Fruit fly (Drosophila melanogaster) whole organism, embryonic: Measurements from ENCODE around the gene CG5541.

Source experiments
- Ada2b ChIP-seq: fragments of 200-800 bp; sonication (Bioruptor generic); IDR thresholded peaks from 2 replicates; pipeline ENCODE4 v1.3.6; 2022; ENCODE audit warnings: missing biosample characterization, missing genetic modification characterization
- Blimp-1 ChIP-seq: fragments of 200-800 bp; sonication (Bioruptor generic); optimal IDR thresholded peaks from 3 replicates; lab custom pipeline; 2018; ENCODE audit warnings: missing biosample characterization, missing genetic modification characterization, mild to moderate bottlenecking, moderate library complexity, missing genetic modification reagents
- CG10147 ChIP-seq: fragments of 200-800 bp; sonication (Bioruptor generic); optimal IDR thresholded peaks from 2 replicates; lab custom pipeline; 2019; ENCODE audit warnings: missing biosample characterization, mild to moderate bottlenecking, missing genetic modification characterization, moderate library complexity
- CG10267 ChIP-seq: fragments of 200-800 bp; sonication (Bioruptor generic); optimal IDR thresholded peaks from 2 replicates; lab custom pipeline; 2018; ENCODE audit warnings: missing biosample characterization, mild to moderate bottlenecking, missing genetic modification characterization, moderate library complexity
- CG11504 ChIP-seq: fragments of 200-800 bp; sonication (Bioruptor generic); optimal IDR thresholded peaks from 3 replicates; lab custom pipeline; 2019; ENCODE audit warnings: missing biosample characterization, mild to moderate bottlenecking, missing genetic modification characterization, moderate library complexity
- CG13624 ChIP-seq: fragments of 200-800 bp; sonication (Bioruptor generic); optimal IDR thresholded peaks from 2 replicates; lab custom pipeline; 2016; ENCODE audit warnings: missing biosample characterization, missing genetic modification characterization
- CG16779 ChIP-seq: fragments of 200-800 bp; sonication (Bioruptor generic); IDR thresholded peaks from 2 replicates; pipeline ENCODE4 v1.3.6; 2022; ENCODE audit warnings: missing biosample characterization, missing genetic modification characterization
- CG16815 ChIP-seq: fragments of 200-800 bp; sonication (Bioruptor generic); optimal IDR thresholded peaks from 3 replicates; lab custom pipeline; 2017; ENCODE audit warnings: missing biosample characterization, mild to moderate bottlenecking, missing genetic modification characterization
- CG17829 ChIP-seq: fragments of 200-800 bp; optimal IDR thresholded peaks from 2 replicates; lab custom pipeline; 2019; ENCODE audit warnings: missing biosample characterization, mild to moderate bottlenecking, missing genetic modification characterization, moderate library complexity
- CG18764 ChIP-seq: fragments of 200-800 bp; sonication (Bioruptor generic); optimal IDR thresholded peaks from 3 replicates; lab custom pipeline; 2016; ENCODE audit warnings: missing biosample characterization, missing genetic modification characterization
- CG2712 ChIP-seq: fragments of 200-800 bp; optimal IDR thresholded peaks from 3 replicates; lab custom pipeline; 2019; ENCODE audit warnings: missing biosample characterization, mild to moderate bottlenecking, missing genetic modification characterization, moderate library complexity
- CG30431 ChIP-seq: fragments of 200-800 bp; sonication (Bioruptor generic); optimal IDR thresholded peaks from 2 replicates; lab custom pipeline; 2017; ENCODE audit warnings: missing biosample characterization, missing genetic modification characterization
- CG4328 ChIP-seq: fragments of 200-800 bp; sonication (Bioruptor generic); optimal IDR thresholded peaks from 3 replicates; lab custom pipeline; 2017; ENCODE audit warnings: missing biosample characterization, missing genetic modification reagents, missing genetic modification characterization
- CG4424 ChIP-seq: fragments of 200-800 bp; sonication (Bioruptor generic); optimal IDR thresholded peaks from 3 replicates; lab custom pipeline; 2016; ENCODE audit warnings: missing biosample characterization, missing genetic modification characterization
- CG6813 ChIP-seq: fragments of 200-800 bp; sonication (Bioruptor generic); optimal IDR thresholded peaks from 2 replicates; lab custom pipeline; 2017; ENCODE audit warnings: missing biosample characterization, missing genetic modification characterization, mild to moderate bottlenecking, moderate library complexity, missing genetic modification reagents
- CG7372 ChIP-seq: fragments of 200-800 bp; sonication (Bioruptor generic); IDR thresholded peaks from 2 replicates; pipeline ENCODE4 v1.3.6; 2022; ENCODE audit warnings: missing biosample characterization, missing genetic modification characterization
- CG7839 ChIP-seq: fragments of 200-800 bp; sonication (Bioruptor generic); optimal IDR thresholded peaks from 3 replicates; lab custom pipeline; 2018; ENCODE audit warnings: missing biosample characterization, mild to moderate bottlenecking, missing genetic modification characterization, moderate library complexity
- CG9797 ChIP-seq: fragments of 200-800 bp; sonication (Bioruptor generic); optimal IDR thresholded peaks from 3 replicates; lab custom pipeline; 2018; ENCODE audit warnings: missing biosample characterization, mild to moderate bottlenecking, missing genetic modification characterization
- CG9817 ChIP-seq: fragments of 200-800 bp; sonication (Bioruptor generic); optimal IDR thresholded peaks from 2 replicates; lab custom pipeline; 2018; ENCODE audit warnings: missing biosample characterization, mild to moderate bottlenecking, missing genetic modification characterization, moderate library complexity
- Dek ChIP-seq: fragments of 200-800 bp; sonication (Bioruptor generic); optimal IDR thresholded peaks from 3 replicates; lab custom pipeline; 2019; ENCODE audit warnings: missing biosample characterization, mild to moderate bottlenecking, missing genetic modification characterization, moderate library complexity
- HLH3B ChIP-seq: fragments of 200-800 bp; sonication (Bioruptor generic); IDR thresholded peaks from 2 replicates; pipeline ENCODE4 v1.3.6; 2022; ENCODE audit warnings: missing biosample characterization, missing genetic modification characterization
- Hmx ChIP-seq: fragments of 200-800 bp; sonication (Bioruptor generic); optimal IDR thresholded peaks from 2 replicates; lab custom pipeline; 2016; ENCODE audit warnings: missing biosample characterization, missing genetic modification characterization
- Lpt ChIP-seq: fragments of >200 bp; optimal IDR thresholded peaks from 2 replicates; lab custom pipeline; 2018; ENCODE audit warnings: missing biosample characterization, missing genetic modification characterization
- Med ChIP-seq: fragments of 200-800 bp; sonication (Bioruptor generic); peaks from one replicate; lab custom pipeline; 2016; ENCODE audit warnings: missing biosample characterization, missing genetic modification characterization, mild to moderate bottlenecking, inconsistent platforms, moderate library complexity
- Meics ChIP-seq: fragments of 200-800 bp; sonication (Bioruptor generic); optimal IDR thresholded peaks from 2 replicates; lab custom pipeline; 2017; ENCODE audit warnings: missing biosample characterization, mild to moderate bottlenecking, missing genetic modification characterization
- NFAT ChIP-seq: fragments of 200-800 bp; sonication (Bioruptor generic); IDR thresholded peaks from 2 replicates; pipeline ENCODE4 v1.3.6; 2022; ENCODE audit warnings: missing biosample characterization, missing genetic modification characterization
- bsh ChIP-seq, 2 experiments: fragments of 200-800 bp; sonication (Bioruptor generic); optimal IDR thresholded peaks; 2 replicates each; lab custom pipeline; 2017 to 2018; ENCODE audit warnings: mild to moderate bottlenecking in 2 of 2, missing biosample characterization in 2 of 2, missing genetic modification characterization in 2 of 2, moderate library complexity in 1 of 2
- eyg ChIP-seq: fragments of 200-800 bp; sonication (Bioruptor generic); optimal IDR thresholded peaks from 3 replicates; lab custom pipeline; 2016; ENCODE audit warnings: missing biosample characterization, missing genetic modification characterization
- gem ChIP-seq: fragments of 200-800 bp; sonication (Bioruptor generic); optimal IDR thresholded peaks from 2 replicates; lab custom pipeline; 2019; ENCODE audit warnings: missing biosample characterization, mild to moderate bottlenecking, missing genetic modification characterization, moderate library complexity
- grau ChIP-seq: fragments of 200-800 bp; optimal IDR thresholded peaks from 3 replicates; lab custom pipeline; 2019; ENCODE audit warnings: missing biosample characterization, mild to moderate bottlenecking, missing genetic modification characterization, moderate library complexity
- gsb-n ChIP-seq: fragments of 200-800 bp; sonication (Bioruptor generic); optimal IDR thresholded peaks from 3 replicates; lab custom pipeline; 2018; ENCODE audit warnings: missing biosample characterization, mild to moderate bottlenecking, missing genetic modification characterization
- hb ChIP-seq: fragments of 200-800 bp; sonication (Bioruptor generic); IDR thresholded peaks from 3 replicates; pipeline ENCODE4 v1.3.6; 2022; ENCODE audit warnings: missing biosample characterization, missing genetic modification characterization; ENCODE audit not compliant: partially characterized antibody
- lov ChIP-seq, 2 experiments: fragments of 200-800 bp in 1 of 2; fragments of >200 bp in 1 of 2; sonication (Bioruptor generic) in 1 of 2; IDR thresholded peaks in 1 of 2; optimal IDR thresholded peaks in 1 of 2; 2 replicates in 1 of 2; 3 replicates in 1 of 2; pipeline versions ENCODE4 v1.3.6 to Lab custom; 2017 to 2022; ENCODE audit warnings: missing biosample characterization in 1 of 2, missing genetic modification characterization in 1 of 2
- otp ChIP-seq: fragments of 200-800 bp; sonication (Bioruptor generic); IDR thresholded peaks from 3 replicates; pipeline ENCODE4, ENCODE4 v1.3.6; 2022; ENCODE audit warnings: missing biosample characterization, missing genetic modification characterization
- ro ChIP-seq: fragments of 200-800 bp; sonication (Bioruptor generic); IDR thresholded peaks from 2 replicates; pipeline ENCODE4 v1.3.6; 2022; ENCODE audit warnings: missing biosample characterization, missing genetic modification characterization
- salm ChIP-seq: fragments of 200-800 bp; sonication (Bioruptor generic); optimal IDR thresholded peaks from 2 replicates; lab custom pipeline; 2018; ENCODE audit warnings: missing biosample characterization, mild to moderate bottlenecking, missing genetic modification characterization
- trem ChIP-seq: fragments of 200-800 bp; optimal IDR thresholded peaks from 3 replicates; lab custom pipeline; 2019; ENCODE audit warnings: missing biosample characterization, mild to moderate bottlenecking, missing genetic modification characterization, moderate library complexity
- unc-4 ChIP-seq: fragments of 200-800 bp; sonication (Bioruptor generic); IDR thresholded peaks from 2 replicates; pipeline ENCODE4 v1.3.6; 2022; ENCODE audit warnings: missing biosample characterization, missing genetic modification characterization; ENCODE audit not compliant: partially characterized antibody
- vnd ChIP-seq: fragments of 200-800 bp; sonication (Bioruptor generic); IDR thresholded peaks from 3 replicates; pipeline ENCODE4 v1.3.6; 2022; ENCODE audit warnings: missing biosample characterization, missing genetic modification characterization; ENCODE audit not compliant: partially characterized antibody
- wdn ChIP-seq: fragments of 200-800 bp; sonication (Bioruptor generic); IDR thresholded peaks from 2 replicates; pipeline ENCODE4 v1.3.6; 2022; ENCODE audit warnings: missing biosample characterization, missing genetic modification characterization
- zen ChIP-seq: fragments of 200-800 bp; sonication (Bioruptor generic); optimal IDR thresholded peaks from 3 replicates; lab custom pipeline; 2018; ENCODE audit warnings: missing biosample characterization, mild to moderate bottlenecking, missing genetic modification characterization, moderate library complexity
- zfh2 ChIP-seq: fragments of 200-800 bp; sonication (Bioruptor generic); optimal IDR thresholded peaks from 2 replicates; lab custom pipeline; 2016; ENCODE audit warnings: missing biosample characterization, missing genetic modification characterization

The CG5541 gene

DNA sequence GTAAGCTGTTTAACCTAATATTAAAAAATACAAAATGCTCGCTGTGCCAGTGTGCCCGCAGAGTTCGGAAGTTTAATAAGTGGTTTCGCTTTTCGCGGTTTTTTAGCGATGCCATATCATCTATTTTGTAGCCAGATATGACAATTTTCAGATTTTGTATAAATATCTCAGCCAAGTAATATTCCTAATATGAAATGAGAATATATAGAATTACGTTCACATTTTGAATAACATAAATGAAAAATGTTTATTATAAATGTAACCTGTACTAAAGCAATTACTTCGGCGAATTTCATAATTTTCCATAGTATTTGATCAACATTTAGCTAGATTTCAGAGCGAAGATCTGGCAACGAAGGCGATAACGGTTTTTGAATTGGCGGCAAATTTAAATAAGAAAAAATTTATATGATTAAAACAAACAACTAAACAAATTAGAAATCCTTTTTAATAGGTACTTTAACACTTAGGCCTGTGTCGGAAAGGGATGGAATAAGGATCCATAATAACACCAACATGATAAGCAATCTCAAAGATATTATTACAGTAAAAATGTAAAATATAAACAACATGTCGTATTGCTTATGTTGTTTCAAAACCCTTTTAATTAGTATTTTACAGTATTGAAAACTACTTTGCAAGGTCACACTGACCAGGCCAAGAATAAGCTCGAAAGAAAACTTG is 22.6 kb downstream of the CG5541 start, which contains the start of the genes opm and dob (continued):
- no peak for TF ChIP-seq CG16815 (GFP tag; lab: Kevin White, UChicago)
- TF ChIP-seq gem = peak; percentile 61
- TF ChIP-seq Hmx = no peak
- TF ChIP-seq HLH3B (GFP tag; lab: Robert Waterston, UW) = no peak
- TF ChIP-seq bsh (GFP tag; optimal IDR thresholded peaks at IDR 0.05; lab: Kevin White, UChicago) = peak in 1 of 2 experiments; percentile 2
- peak; percentile 56 for TF ChIP-seq CG11504 (tag; lab: Kevin White, UChicago)
- no peak for TF ChIP-seq CG6813 (GFP tag; lab: Kevin White, UChicago)
- peak; percentile 67 for TF ChIP-seq CG9797 (GFP tag; lab: Kevin White, UChicago)
- no peak for TF ChIP-seq hb (GFP tag; lab: Robert Waterston, UW)
- peak; percentile 71 for TF ChIP-seq Med
- TF ChIP-seq CG2712 (tag; lab: Kevin White, UChicago) = peak; percentile 33
- no peak for TF ChIP-seq CG16779 (GFP tag; lab: Robert Waterston, UW)
- TF ChIP-seq CG10267 (tag; lab: Kevin White, UChicago) = peak; percentile 75
- peak; percentile 60 for TF ChIP-seq trem (tag; lab: Kevin White, UChicago)
- no peak for TF ChIP-seq salm (tag; lab: Kevin White, UChicago)
- TF ChIP-seq ro (GFP tag; lab: Robert Waterston, UW) = no peak
- no peak for TF ChIP-seq unc-4 (GFP tag; lab: Robert Waterston, UW)
- peak; percentile 9 for TF ChIP-seq CG4424 (GFP tag; lab: Kevin White, UChicago)
- TF ChIP-seq lov (optimal IDR thresholded peaks at IDR 0.05; lab: Kevin White, UChicago) = no peak
- no peak for TF ChIP-seq lov (GFP tag; IDR thresholded peaks at IDR 0.05; lab: Robert Waterston, UW)
- no peak for TF ChIP-seq CG4328 (GFP tag; lab: Kevin White, UChicago)
- peak; percentile 54 for TF ChIP-seq grau (tag; lab: Kevin White, UChicago)
- TF ChIP-seq wdn (GFP tag; lab: Robert Waterston, UW) = no peak
- TF ChIP-seq CG30431 = no peak
- TF ChIP-seq eyg (GFP tag; lab: Kevin White, UChicago) = no peak
- peak; percentile 20 for TF ChIP-seq CG10147 (GFP tag; lab: Kevin White, UChicago)
- TF ChIP-seq CG18764 (GFP tag; lab: Kevin White, UChicago) = no peak
- no peak for TF ChIP-seq otp (GFP tag; lab: Robert Waterston, UW)
- no peak for TF ChIP-seq zfh2 (GFP tag; lab: Kevin White, UChicago)
- no peak for TF ChIP-seq gsb-n (tag; lab: Kevin White, UChicago)
- TF ChIP-seq vnd (GFP tag; lab: Robert Waterston, UW) = no peak
- peak; percentile 52 for TF ChIP-seq Blimp-1
- no peak for TF ChIP-seq CG7372 (GFP tag; lab: Robert Waterston, UW)
- TF ChIP-seq CG17829 (tag; lab: Kevin White, UChicago) = peak; percentile 35
- peak; percentile 42 for TF ChIP-seq CG7839
- TF ChIP-seq zen (tag; lab: Kevin White, UChicago) = peak; percentile 24
- TF ChIP-seq NFAT = no peak
- TF ChIP-seq Dek (tag; lab: Kevin White, UChicago) = peak; percentile 24
- TF ChIP-seq Ada2b (GFP tag; lab: Robert Waterston, UW) = no peak
- TF ChIP-seq CG13624 (GFP tag; lab: Kevin White, UChicago) = no peak
- TF ChIP-seq Meics = peak; percentile 37
- TF ChIP-seq CG9817 (tag; lab: Kevin White, UChicago) = peak; percentile 21
- TF ChIP-seq Lpt = no peak
